Fruit fly (Drosophila melanogaster) S2 (cell line): ENCODE data around the gene CG11398.

Experiments used
- CG8478 ChIP-seq: fragments of >200 bp; optimal IDR thresholded peaks from 2 replicates; lab custom pipeline; 2018
- CTCF ChIP-seq, 2 experiments: fragments of >200 bp; optimal IDR thresholded peaks; 2 replicates each; lab custom pipeline; 2018

DNA sequence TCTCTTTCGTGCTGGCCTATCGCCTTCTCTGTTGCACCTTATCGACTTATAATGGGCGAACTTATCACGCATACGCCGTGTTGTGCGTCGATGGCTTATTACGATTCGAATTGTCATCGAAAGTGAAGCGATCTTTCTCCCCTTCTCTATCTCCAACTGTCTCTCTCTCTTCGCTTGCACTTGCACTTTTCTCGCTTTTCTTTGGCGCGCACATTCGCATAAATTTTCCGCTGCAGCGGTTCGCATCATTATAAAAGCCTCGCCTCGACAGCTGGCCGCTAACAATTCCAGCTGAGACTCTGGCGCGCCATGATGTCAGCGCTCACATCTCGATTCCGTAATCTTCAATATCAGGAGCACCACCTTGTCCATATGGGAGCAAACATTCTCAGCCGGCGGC, 15.7 kb downstream of the CG11398 start, which contains the start of gene CG14625:
- TF ChIP-seq CTCF (optimal IDR thresholded peaks at IDR 0.05; lab: Kevin White, UChicago) = no peak
- no peak for TF ChIP-seq CG8478
